Worm (Caenorhabditis elegans) whole organism, young adult: ENCODE results near the gene Y40H7A.11.
"Not testable (repeated sequence)": the region's sequence is repeated elsewhere in the genome, so short reads cannot be mapped to it uniquely, and the experiment has no call there.

Experiments
- B0035.1 ChIP-seq: sonication (generic microtip); optimal IDR thresholded peaks from 2 replicates; lab custom pipeline; 2016; ENCODE audit warnings: missing genetic modification characterization, mild to moderate bottlenecking, missing compliant biosample characterization, missing genotype, missing genetic modification reagents
- B0261.1 ChIP-seq: sonication (generic microtip); optimal IDR thresholded peaks from 2 replicates; lab custom pipeline; 2016; ENCODE audit warnings: mild to moderate bottlenecking, missing genetic modification characterization, moderate library complexity, missing compliant biosample characterization
- D2030.7 ChIP-seq: fragments of 200-800 bp; sonication (Bioruptor generic); IDR thresholded peaks from 2 replicates; pipeline ENCODE4 v1.3.6; 2022; ENCODE audit warnings: missing genetic modification reagents, missing genetic modification characterization, missing compliant biosample characterization
- F52B5.7 ChIP-seq: sonication (generic microtip); optimal IDR thresholded peaks from 2 replicates; lab custom pipeline; 2016; ENCODE audit warnings: mild to moderate bottlenecking, missing genetic modification characterization, missing compliant biosample characterization
- F57A8.1 ChIP-seq: fragments of 200-800 bp; sonication (Bioruptor generic); optimal IDR thresholded peaks from 2 replicates; lab custom pipeline; 2018; ENCODE audit warnings: mild to moderate bottlenecking, missing genetic modification characterization, moderate library complexity, missing compliant biosample characterization
- K11D2.4 ChIP-seq: fragments of 200-800 bp; sonication (Bioruptor generic); IDR thresholded peaks from 2 replicates; pipeline ENCODE4 v1.3.6; 2022; ENCODE audit warnings: missing genetic modification reagents, missing genetic modification characterization, missing compliant biosample characterization
- Y79H2A.3 ChIP-seq: fragments of 200-800 bp; sonication (Bioruptor generic); conservative IDR thresholded peaks from 2 replicates; pipeline ENCODE4 v1.3.6; 2022; ENCODE audit warnings: missing genetic modification reagents, missing genetic modification characterization, missing compliant biosample characterization
- Y95B8A.8 ChIP-seq: fragments of 200-800 bp; sonication (Bioruptor generic); IDR thresholded peaks from 2 replicates; pipeline ENCODE4 v1.3.6; 2022; ENCODE audit warnings: missing genetic modification reagents, missing genetic modification characterization, missing compliant biosample characterization
- ZK185.1 ChIP-seq: sonication (generic microtip); optimal IDR thresholded peaks from 2 replicates; lab custom pipeline; 2016; ENCODE audit warnings: mild to moderate bottlenecking, missing genetic modification characterization, missing compliant biosample characterization; ENCODE audit not compliant: poor library complexity, severe bottlenecking
- akir-1 ChIP-seq: fragments of 200-800 bp; sonication (Bioruptor generic); optimal IDR thresholded peaks from 2 replicates; lab custom pipeline; 2018; ENCODE audit warnings: mild to moderate bottlenecking, missing genetic modification characterization, moderate library complexity, missing compliant biosample characterization
- attf-6 ChIP-seq: fragments of 200-800 bp; sonication (Bioruptor generic); IDR thresholded peaks from 2 replicates; pipeline ENCODE4 v1.3.6; 2022; ENCODE audit warnings: missing genetic modification reagents, missing genetic modification characterization, missing compliant biosample characterization
- ceh-58 ChIP-seq: fragments of 200-800 bp; sonication (Bioruptor generic); IDR thresholded peaks from 2 replicates; pipeline ENCODE4 v1.3.6; 2022; ENCODE audit warnings: missing genetic modification characterization, missing compliant biosample characterization
- ekl-4 ChIP-seq: fragments of 200-800 bp; sonication (Bioruptor generic); IDR thresholded peaks from 2 replicates; pipeline ENCODE4 v1.3.6; 2022; ENCODE audit warnings: missing genetic modification reagents, missing genetic modification characterization, missing compliant biosample characterization
- hmg-20 ChIP-seq: fragments of 200-800 bp; sonication (Bioruptor generic); IDR thresholded peaks from 2 replicates; pipeline ENCODE4 v1.3.6; 2022; ENCODE audit warnings: missing genetic modification reagents, missing genetic modification characterization, missing compliant biosample characterization
- hsf-1 ChIP-seq: fragments of 200-800 bp; sonication (Bioruptor generic); IDR thresholded peaks from 2 replicates; pipeline ENCODE4 v1.3.6; 2022; ENCODE audit warnings: missing genetic modification reagents, missing genetic modification characterization, missing compliant biosample characterization
- lag-1 ChIP-seq: fragments of 200-800 bp; sonication (Bioruptor generic); IDR thresholded peaks from 2 replicates; pipeline ENCODE4 v1.3.6; 2022; ENCODE audit warnings: missing genetic modification reagents, missing genetic modification characterization, missing compliant biosample characterization
- lin-54 ChIP-seq: fragments of 200-800 bp; sonication (Bioruptor generic); optimal IDR thresholded peaks from 2 replicates; lab custom pipeline; 2018; ENCODE audit warnings: mild to moderate bottlenecking, missing genetic modification characterization, missing compliant biosample characterization
- lir-1 ChIP-seq: fragments of 200-800 bp; sonication (Bioruptor generic); conservative IDR thresholded peaks from 2 replicates; pipeline ENCODE4 v1.3.6; 2022; ENCODE audit warnings: missing genetic modification reagents, missing genetic modification characterization, missing compliant biosample characterization
- lsy-27 ChIP-seq: sonication (generic microtip); optimal IDR thresholded peaks from 2 replicates; lab custom pipeline; 2017; ENCODE audit warnings: missing genetic modification characterization, mild to moderate bottlenecking, missing compliant biosample characterization, antibody characterized with exemption, missing genotype, borderline replicate concordance; ENCODE audit not compliant: insufficient read depth
- madf-3 ChIP-seq: fragments of 200-800 bp; sonication (Bioruptor generic); IDR thresholded peaks from 2 replicates; pipeline ENCODE4 v1.3.6; 2022; ENCODE audit warnings: missing genetic modification reagents, missing genetic modification characterization, missing compliant biosample characterization
- mel-28 ChIP-seq: sonication (generic microtip); optimal IDR thresholded peaks from 2 replicates; lab custom pipeline; 2016; ENCODE audit warnings: borderline replicate concordance, mild to moderate bottlenecking, missing genetic modification characterization, missing compliant biosample characterization
- mes-4 ChIP-seq: sonication (generic microtip); optimal IDR thresholded peaks from 2 replicates; lab custom pipeline; 2016; ENCODE audit warnings: missing genotype, missing genetic modification characterization, missing compliant biosample characterization
- nhr-179 ChIP-seq: sonication (generic microtip); optimal IDR thresholded peaks from 2 replicates; lab custom pipeline; 2016; ENCODE audit warnings: mild to moderate bottlenecking, missing genetic modification characterization, missing compliant biosample characterization
- pbrm-1 ChIP-seq: fragments of 200-800 bp; sonication (Bioruptor generic); IDR thresholded peaks from 2 replicates; pipeline ENCODE4 v1.3.6; 2022; ENCODE audit warnings: missing genetic modification reagents, missing genetic modification characterization, missing compliant biosample characterization
- rcor-1 ChIP-seq: fragments of 200-800 bp; sonication (Bioruptor generic); IDR thresholded peaks from 2 replicates; pipeline ENCODE4 v1.3.6; 2022; ENCODE audit warnings: missing genetic modification reagents, missing genetic modification characterization, missing compliant biosample characterization
- rpc-1 ChIP-seq, 2 experiments: fragments of 150-350 bp in 1 of 2; sonication (generic microtip) in 1 of 2; optimal IDR thresholded peaks; 2 replicates each; lab custom pipeline; 2014 to 2018; ENCODE audit warnings: missing biosample characterization in 1 of 2, missing genetic modification characterization in 1 of 2, missing genetic modification reagents in 1 of 2, missing genotype in 1 of 2
- snpc-4 ChIP-seq, 5 experiments: fragments of 150-350 bp in 1 of 5; sonication (generic microtip) in 4 of 5; optimal IDR thresholded peaks; 2 replicates each; lab custom pipeline; 2014 to 2018; ENCODE audit warnings: missing genetic modification characterization in 5 of 5, missing biosample characterization in 3 of 5, antibody characterized with exemption in 2 of 5, mild to moderate bottlenecking in 2 of 5, missing compliant biosample characterization in 2 of 5, missing genotype in 2 of 5, moderate library complexity in 2 of 5, missing genetic modification reagents in 1 of 5
- tbp1 ChIP-seq: fragments of 200-800 bp; sonication (Bioruptor generic); optimal IDR thresholded peaks from 2 replicates; lab custom pipeline; 2018; ENCODE audit warnings: mild to moderate bottlenecking, missing genetic modification characterization, missing compliant biosample characterization
- xnd-1 ChIP-seq: sonication (generic microtip); optimal IDR thresholded peaks from 2 replicates; lab custom pipeline; 2016; ENCODE audit warnings: missing genotype, missing genetic modification reagents, missing genetic modification characterization, missing compliant biosample characterization
- ztf-18 ChIP-seq: sonication (generic microtip); optimal IDR thresholded peaks from 2 replicates; lab custom pipeline; 2016; ENCODE audit warnings: missing genotype, mild to moderate bottlenecking, missing genetic modification characterization, missing compliant biosample characterization
- ztf-22 ChIP-seq: fragments of 200-800 bp; sonication (Bioruptor generic); optimal IDR thresholded peaks from 2 replicates; lab custom pipeline; 2018; ENCODE audit warnings: mild to moderate bottlenecking, missing genetic modification characterization, moderate library complexity, missing compliant biosample characterization
- ztf-26 ChIP-seq: sonication (generic microtip); optimal IDR thresholded peaks from 2 replicates; lab custom pipeline; 2017; ENCODE audit warnings: missing genetic modification characterization, missing compliant biosample characterization
- ztf-6 ChIP-seq: fragments of 200-800 bp; sonication (Bioruptor generic); IDR thresholded peaks from 2 replicates; pipeline ENCODE4 v1.3.6; 2022; ENCODE audit warnings: missing genetic modification reagents, missing genetic modification characterization, missing compliant biosample characterization

Y40H7A.11 gene

DNA sequence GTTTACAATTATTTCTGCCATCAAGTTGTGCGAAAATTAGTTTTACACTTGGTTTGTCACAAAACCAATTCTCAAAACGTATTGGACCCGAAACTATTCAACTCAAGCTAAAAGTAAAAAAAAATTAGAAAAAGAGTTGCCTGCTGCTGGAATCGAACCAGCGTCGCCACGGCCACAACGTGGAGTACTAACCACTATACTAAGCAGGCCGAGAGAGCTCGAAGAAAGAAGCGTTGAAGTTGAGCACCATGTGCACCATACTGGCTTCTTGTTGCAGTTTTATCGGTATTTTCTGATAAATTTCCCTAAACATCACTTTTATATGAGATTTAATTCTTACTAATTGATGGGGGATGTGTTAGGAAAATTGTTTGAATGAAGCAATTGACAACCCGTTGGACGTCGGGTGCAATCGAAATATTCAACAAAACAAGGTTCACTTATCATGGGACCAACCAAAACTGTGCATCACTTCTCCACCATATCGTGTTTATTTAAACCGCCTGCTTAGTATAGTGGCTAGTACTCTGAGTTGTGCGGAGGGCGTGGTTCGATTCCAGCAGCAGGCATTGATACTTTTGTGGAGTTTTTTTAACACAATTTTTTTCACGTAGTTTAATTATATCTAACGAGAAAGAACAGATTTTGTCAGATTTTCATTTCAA is 32.5 kb downstream of the Y40H7A.11 start (continued):
- TF ChIP-seq ceh-58 (no peak), F57A8.1 (GFP tag; lab: Kevin White, UChicago) (no peak), akir-1 (GFP tag; lab: Kevin White, UChicago) (no peak), mes-4 (tag; lab: Kevin White, UChicago) (no peak), snpc-4 (GFP tag; optimal IDR thresholded peaks at IDR 0.05; lab: Kevin White, UChicago) (peak; percentile 81), snpc-4 (tag; optimal IDR thresholded peaks at IDR 0.05; lab: Kevin White, UChicago) (peak in 3 of 4 experiments; percentile 90 to 96 (median 92)), hmg-20 (GFP tag; lab: Robert Waterston, UW) (no peak), madf-3 (GFP tag; lab: Robert Waterston, UW) (no peak), ztf-22 (GFP tag; lab: Kevin White, UChicago) (peak; percentile 29), F52B5.7 (tag; lab: Kevin White, UChicago) (no peak), Y95B8A.8 (GFP tag; lab: Robert Waterston, UW) (no peak)

- TF ChIP-seq attf-6, result peak; percentile 72
These were observed 36.1 kb downstream of the Y40H7A.11 start for ce11 chrIV:15184065-15184464.

DNA sequence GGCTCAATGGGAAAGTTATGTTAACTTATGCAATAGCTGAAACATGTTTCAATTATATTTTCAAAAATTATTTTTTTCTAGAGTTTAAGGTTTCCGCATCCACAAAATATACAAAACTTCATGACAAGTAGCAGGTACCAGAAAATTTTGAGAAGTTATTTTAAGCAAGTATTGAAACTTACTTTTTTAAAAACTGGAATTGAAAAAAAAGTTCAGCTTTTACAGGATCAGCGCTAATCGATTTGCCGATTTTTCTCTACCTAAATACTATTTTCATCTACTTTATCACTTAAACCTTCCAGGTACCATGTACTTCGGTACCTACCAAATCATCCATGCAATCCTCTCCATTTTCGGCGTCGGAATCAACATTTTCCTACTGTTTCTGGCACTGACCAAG is 40.5 kb downstream of the Y40H7A.11 start, which contains the start of gene srd-23:
Gene srd-23, plus strand, starts transcription at position 301 of the 400 bp plus-strand sequence.
- no peak for TF ChIP-seq ztf-6 (GFP tag; lab: Robert Waterston, UW)
- TF ChIP-seq xnd-1 (tag; lab: Kevin White, UChicago), result no peak
- no peak for TF ChIP-seq nhr-179 (tag; lab: Kevin White, UChicago)
- TF ChIP-seq mel-28, result no peak
- TF ChIP-seq B0035.1 (tag; lab: Kevin White, UChicago), result no peak
- no peak for TF ChIP-seq lin-54
- TF ChIP-seq ZK185.1, result no peak

DNA sequence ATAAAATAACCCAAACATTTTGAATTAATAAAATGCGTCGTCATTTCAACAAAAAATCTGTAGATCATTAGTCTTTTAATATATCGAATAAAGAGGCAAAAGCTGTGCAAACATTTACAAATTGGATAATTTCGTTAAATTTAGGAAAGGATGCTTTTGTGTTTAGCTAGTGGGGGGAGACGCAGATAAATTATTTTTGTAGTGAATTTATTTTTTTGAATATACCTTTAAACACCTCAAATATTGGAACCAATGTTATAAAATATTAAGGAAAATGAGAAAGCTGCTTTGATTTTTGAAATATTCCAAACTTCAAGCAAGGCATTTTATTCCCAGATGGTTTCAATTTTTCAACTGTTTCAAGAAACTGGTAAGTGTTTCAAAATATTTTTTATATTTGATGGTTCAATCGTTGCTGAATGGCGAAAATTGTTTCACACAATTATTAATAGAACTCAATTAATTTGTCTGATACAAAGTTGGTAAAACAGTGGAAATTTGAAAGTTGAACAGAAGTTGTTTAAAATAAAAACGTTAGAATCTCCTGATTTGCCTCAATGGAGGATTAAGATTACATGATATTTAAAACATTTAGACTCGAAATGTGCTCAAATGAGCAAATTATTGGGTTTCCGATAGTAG is 44.5 kb downstream of the Y40H7A.11 start, which contains the start of gene Y40H7A.4:
Gene Y40H7A.4, minus strand, starts transcription at position 51 of the 642 bp plus-strand sequence.
- TF ChIP-seq ztf-18 (tag; lab: Kevin White, UChicago), result no peak
- TF ChIP-seq rcor-1 (GFP tag; lab: Robert Waterston, UW), result no peak
- no peak for TF ChIP-seq lin-54
- no peak for TF ChIP-seq akir-1 (GFP tag; lab: Kevin White, UChicago)
- TF ChIP-seq snpc-4 (GFP tag; optimal IDR thresholded peaks at IDR 0.05; lab: Kevin White, UChicago), result no peak
- TF ChIP-seq snpc-4 (tag; optimal IDR thresholded peaks at IDR 0.05; lab: Kevin White, UChicago), result peak in 2 of 4 experiments; percentile 27 to 32
- no peak for TF ChIP-seq xnd-1 (tag; lab: Kevin White, UChicago)
- no peak for TF ChIP-seq K11D2.4 (GFP tag; lab: Robert Waterston, UW)
- TF ChIP-seq Y95B8A.8 (GFP tag; lab: Robert Waterston, UW), result no peak
- TF ChIP-seq ekl-4 (GFP tag; lab: Robert Waterston, UW), result no peak
- no peak for TF ChIP-seq lag-1
- TF ChIP-seq lir-1 (GFP tag; lab: Robert Waterston, UW), result no peak
- no peak for TF ChIP-seq Y79H2A.3 (GFP tag; lab: Robert Waterston, UW)
- TF ChIP-seq ztf-26 (tag; lab: Kevin White, UChicago), result no peak
- TF ChIP-seq attf-6, result peak; percentile 69; the same call in 1 of the 2 replicates
- no peak for TF ChIP-seq pbrm-1 (GFP tag; lab: Robert Waterston, UW)
- TF ChIP-seq lsy-27, result no peak

- TF ChIP-seq rcor-1 (GFP tag; lab: Robert Waterston, UW) (peak; percentile 38; the same call in 1 of the 2 replicates), B0261.1 (tag; lab: Kevin White, UChicago) (peak; percentile 57), attf-6 (peak; percentile 97), snpc-4 (tag; optimal IDR thresholded peaks at IDR 0.05; lab: Kevin White, UChicago) (peak in 2 of 4 experiments; percentile 31 to 90), rpc-1 (optimal IDR thresholded peaks at IDR 0.05; lab: Kevin White, UChicago) (peak; percentile 29), rpc-1 (tag; optimal IDR thresholded peaks at IDR 0.05; lab: Kevin White, UChicago) (peak; percentile 62), hsf-1 (GFP tag; lab: Robert Waterston, UW) (peak; percentile 47; the same call in 1 of the 2 replicates), D2030.7 (GFP tag; lab: Robert Waterston, UW) (peak; percentile 47; the same call in 1 of the 2 replicates), tbp1 (GFP tag; lab: Kevin White, UChicago) (peak; percentile 84)
- TF ChIP-seq snpc-4 (GFP tag; optimal IDR thresholded peaks at IDR 0.05; lab: Kevin White, UChicago), result not testable (repeated sequence)
These were observed 50.0 kb downstream of the Y40H7A.11 start for ce11 chrIV:15170199-15170598.
